Worm (Caenorhabditis elegans): Measurements from ENCODE around the gene kin-19.

The kin-19 gene

ce11 chrIII:4086536-4086935 is at the start of gene kin-19:
TSS of gene kin-19 (minus strand) at chrIII:4086636.
- TF ChIP-seq sea-1 (GFP tag; conservative IDR thresholded peaks at IDR 0.05) (no peak), ceh-36 (tag; optimal IDR thresholded peaks at IDR 0.05) (no peak), scrt-1 (GFP tag; IDR thresholded peaks at IDR 0.05) (no peak), B0310.2 (tag; optimal IDR thresholded peaks at IDR 0.05) (no peak), ceh-13 (GFP tag; optimal IDR thresholded peaks at IDR 0.05) (no peak), ama-1 (optimal IDR thresholded peaks at IDR 0.05) (no peak), tra-4 (tag; optimal IDR thresholded peaks at IDR 0.05) (no peak), hmbx-1 (tag; optimal IDR thresholded peaks at IDR 0.05) (no peak), hnd-1 (tag; optimal IDR thresholded peaks at IDR 0.05) (no peak), tbx-37 (GFP tag; conservative IDR thresholded peaks at IDR 0.05) (no peak), tbx-11 (GFP tag; IDR thresholded peaks at IDR 0.05) (no peak), aly-1 (tag; optimal IDR thresholded peaks at IDR 0.05) (no peak), hmg-4 (GFP tag; optimal IDR thresholded peaks at IDR 0.05) (no peak), flt-1 (GFP tag; IDR thresholded peaks at IDR 0.05) (no peak), ets-7 (tag; optimal IDR thresholded peaks at IDR 0.05) (no peak), pes-1 (GFP tag; IDR thresholded peaks at IDR 0.05) (no peak), F13C5.2 (tag; optimal IDR thresholded peaks at IDR 0.05) (no peak)

ce11 chrIII:4134059-4134458 is 47.6 kb upstream of the kin-19 start:
- TF ChIP-seq pes-1 (GFP tag; IDR thresholded peaks at IDR 0.05) = no peak

ce11 chrIII:4131814-4132555 is 45.5 kb upstream of the kin-19 start:
- TF ChIP-seq hmg-4 (GFP tag; optimal IDR thresholded peaks at IDR 0.05) (no peak), tra-4 (tag; optimal IDR thresholded peaks at IDR 0.05) (no peak), ceh-13 (GFP tag; optimal IDR thresholded peaks at IDR 0.05) (no peak), aly-1 (tag; optimal IDR thresholded peaks at IDR 0.05) (no peak), scrt-1 (GFP tag; IDR thresholded peaks at IDR 0.05) (no peak)

- no peak for TF ChIP-seq tbx-11 (GFP tag; IDR thresholded peaks at IDR 0.05)
- TF ChIP-seq ama-1 (optimal IDR thresholded peaks at IDR 0.05) = no peak
- no peak for TF ChIP-seq ceh-13 (GFP tag; optimal IDR thresholded peaks at IDR 0.05)
- TF ChIP-seq hmbx-1 (tag; optimal IDR thresholded peaks at IDR 0.05) = no peak
- no peak for TF ChIP-seq hnd-1 (tag; optimal IDR thresholded peaks at IDR 0.05)
- no peak for TF ChIP-seq tra-4 (tag; optimal IDR thresholded peaks at IDR 0.05)
- TF ChIP-seq flt-1 (GFP tag; IDR thresholded peaks at IDR 0.05) = no peak
- no peak for TF ChIP-seq aly-1 (tag; optimal IDR thresholded peaks at IDR 0.05)
- no peak for TF ChIP-seq ets-7 (tag; optimal IDR thresholded peaks at IDR 0.05)
- no peak for TF ChIP-seq scrt-1 (GFP tag; IDR thresholded peaks at IDR 0.05)
- no peak for TF ChIP-seq sea-1 (GFP tag; conservative IDR thresholded peaks at IDR 0.05)
- no peak for TF ChIP-seq B0310.2 (tag; optimal IDR thresholded peaks at IDR 0.05)
- no peak for TF ChIP-seq hmg-4 (GFP tag; optimal IDR thresholded peaks at IDR 0.05)
- TF ChIP-seq pes-1 (GFP tag; IDR thresholded peaks at IDR 0.05) = no peak
- TF ChIP-seq ceh-36 (tag; optimal IDR thresholded peaks at IDR 0.05) = no peak
- no peak for TF ChIP-seq F13C5.2 (tag; optimal IDR thresholded peaks at IDR 0.05)
- no peak for TF ChIP-seq tbx-37 (GFP tag; conservative IDR thresholded peaks at IDR 0.05)
These were observed 37.5 kb upstream of the kin-19 start for ce11 chrIII:4123900-4124299.

- TF ChIP-seq ets-7 (tag; optimal IDR thresholded peaks at IDR 0.05) = no peak
- no peak for TF ChIP-seq tbx-11 (GFP tag; IDR thresholded peaks at IDR 0.05)
- TF ChIP-seq scrt-1 (GFP tag; IDR thresholded peaks at IDR 0.05) = no peak
- TF ChIP-seq aly-1 (tag; optimal IDR thresholded peaks at IDR 0.05) = no peak
- TF ChIP-seq hnd-1 (tag; optimal IDR thresholded peaks at IDR 0.05) = no peak
- no peak for TF ChIP-seq sea-1 (GFP tag; conservative IDR thresholded peaks at IDR 0.05)
These were observed 36.8 kb upstream of the kin-19 start for ce11 chrIII:4123277-4123676.

ce11 chrIII:4120386-4120785 is 34.0 kb upstream of the kin-19 start:
- TF ChIP-seq tbx-11 (GFP tag; IDR thresholded peaks at IDR 0.05) (no peak), F13C5.2 (tag; optimal IDR thresholded peaks at IDR 0.05) (no peak), B0310.2 (tag; optimal IDR thresholded peaks at IDR 0.05) (no peak), ceh-13 (GFP tag; optimal IDR thresholded peaks at IDR 0.05) (no peak), tra-4 (tag; optimal IDR thresholded peaks at IDR 0.05) (no peak), hmbx-1 (tag; optimal IDR thresholded peaks at IDR 0.05) (no peak), ama-1 (optimal IDR thresholded peaks at IDR 0.05) (no peak), ceh-36 (tag; optimal IDR thresholded peaks at IDR 0.05) (no peak), sea-1 (GFP tag; conservative IDR thresholded peaks at IDR 0.05) (no peak), scrt-1 (GFP tag; IDR thresholded peaks at IDR 0.05) (no peak), ets-7 (tag; optimal IDR thresholded peaks at IDR 0.05) (no peak), hmg-4 (GFP tag; optimal IDR thresholded peaks at IDR 0.05) (no peak), tbx-37 (GFP tag; conservative IDR thresholded peaks at IDR 0.05) (no peak), aly-1 (tag; optimal IDR thresholded peaks at IDR 0.05) (no peak), flt-1 (GFP tag; IDR thresholded peaks at IDR 0.05) (no peak), pes-1 (GFP tag; IDR thresholded peaks at IDR 0.05) (no peak)

- no peak for TF ChIP-seq hmg-4 (GFP tag; optimal IDR thresholded peaks at IDR 0.05)
- no peak for TF ChIP-seq sea-1 (GFP tag; conservative IDR thresholded peaks at IDR 0.05)
- TF ChIP-seq tbx-37 (GFP tag; conservative IDR thresholded peaks at IDR 0.05) = no peak
- no peak for TF ChIP-seq scrt-1 (GFP tag; IDR thresholded peaks at IDR 0.05)
These were observed 33.3 kb upstream of the kin-19 start for ce11 chrIII:4119736-4120135.

ce11 chrIII:4115085-4115484 is 28.6 kb upstream of the kin-19 start, which contains the start of gene unc-103:
TSS of gene unc-103 (plus strand) at chrIII:4115385.
- TF ChIP-seq aly-1 (tag; optimal IDR thresholded peaks at IDR 0.05) (no peak), tbx-11 (GFP tag; IDR thresholded peaks at IDR 0.05) (no peak)

All from whole organism, early embryonic.